Worm (Caenorhabditis elegans) whole organism, L4 larva: ENCODE measurements around the gene Y54F10AL.1.
A peak's percentile ranks its signal among the peaks of the same experiment; 100 is the strongest.

Experiments
- F10B5.3 ChIP-seq: sonication (generic microtip); optimal IDR thresholded peaks from 2 replicates; lab custom pipeline; 2016; ENCODE audit warnings: mild to moderate bottlenecking, missing genetic modification characterization, missing compliant biosample characterization
- T20F7.1 ChIP-seq: fragments of 200-800 bp; sonication (Bioruptor generic); optimal IDR thresholded peaks from 2 replicates; lab custom pipeline; 2018; ENCODE audit warnings: mild to moderate bottlenecking, missing genetic modification characterization, missing compliant biosample characterization
- aha-1 ChIP-seq: fragments of 150-350 bp; peaks from one replicate; lab custom pipeline; 2014; ENCODE audit warnings: missing biosample characterization, missing genetic modification characterization
- ceh-28 ChIP-seq: fragments of 150-350 bp; optimal IDR thresholded peaks from 2 replicates; lab custom pipeline; 2014; ENCODE audit warnings: missing biosample characterization, missing genetic modification reagents, missing genetic modification characterization
- ces-1 ChIP-seq: fragments of 150-350 bp; sonication (generic microtip); optimal IDR thresholded peaks from 4 replicates; lab custom pipeline; 2014; ENCODE audit warnings: missing biosample characterization, missing genetic modification reagents, missing genetic modification characterization
- daf-16 ChIP-seq, 3 experiments: sonication (generic microtip); optimal IDR thresholded peaks; 2 replicates each; lab custom pipeline; 2016 to 2017; ENCODE audit warnings: missing genetic modification characterization in 3 of 3, missing genetic modification reagents in 3 of 3, mild to moderate bottlenecking in 2 of 3, missing compliant biosample characterization in 2 of 3, missing biosample characterization in 1 of 3, moderate library complexity in 1 of 3
- dmd-6 ChIP-seq: fragments of 200-800 bp; sonication (Bioruptor generic); IDR thresholded peaks from 2 replicates; pipeline ENCODE4 v1.3.6; 2022; ENCODE audit warnings: missing genetic modification reagents, missing genetic modification characterization, missing compliant biosample characterization
- dpl-1 ChIP-seq: fragments of 150-350 bp; optimal IDR thresholded peaks from 2 replicates; lab custom pipeline; 2014; ENCODE audit warnings: missing biosample characterization, missing genetic modification reagents, missing genetic modification characterization
- dve-1 ChIP-seq: sonication (generic microtip); optimal IDR thresholded peaks from 2 replicates; lab custom pipeline; 2017; ENCODE audit warnings: antibody characterized with exemption, mild to moderate bottlenecking, missing genetic modification characterization, missing compliant biosample characterization; ENCODE audit not compliant: insufficient read depth
- hif-1 ChIP-seq, 2 experiments: sonication (generic microtip); optimal IDR thresholded peaks; 2 replicates each; lab custom pipeline; 2016 to 2017; ENCODE audit warnings: missing compliant biosample characterization in 2 of 2, missing genetic modification characterization in 2 of 2, missing genetic modification reagents in 2 of 2, missing genotype in 2 of 2, mild to moderate bottlenecking in 1 of 2
- hlh-11 ChIP-seq: fragments of 200-800 bp; sonication (Bioruptor generic); optimal IDR thresholded peaks from 2 replicates; lab custom pipeline; 2018; ENCODE audit warnings: mild to moderate bottlenecking, missing genetic modification characterization, missing compliant biosample characterization
- lin-38 ChIP-seq: fragments of 200-800 bp; sonication (Bioruptor generic); IDR thresholded peaks from 2 replicates; pipeline ENCODE4 v1.3.6; 2022; ENCODE audit warnings: missing genetic modification reagents, missing genetic modification characterization, missing compliant biosample characterization
- lsy-2 ChIP-seq, 2 experiments: fragments of 150-350 bp in 1 of 2; sonication (generic microtip) in 1 of 2; optimal IDR thresholded peaks; 2 replicates each; lab custom pipeline; 2014 to 2017; ENCODE audit warnings: missing biosample characterization in 2 of 2, missing genetic modification characterization in 2 of 2
- mdl-1 ChIP-seq, 2 experiments: fragments of 150-350 bp in 1 of 2; sonication (generic microtip) in 1 of 2; optimal IDR thresholded peaks; 2 replicates each; lab custom pipeline; 2014 to 2017; ENCODE audit warnings: missing biosample characterization in 2 of 2, missing genetic modification characterization in 2 of 2
- mdt-29 ChIP-seq: fragments of 200-800 bp; sonication (Bioruptor generic); IDR thresholded peaks from 2 replicates; pipeline ENCODE4 v1.3.6; 2022; ENCODE audit warnings: missing genetic modification reagents, missing genetic modification characterization, missing compliant biosample characterization
- mes-2 ChIP-seq: sonication (generic microtip); optimal IDR thresholded peaks from 2 replicates; lab custom pipeline; 2016; ENCODE audit warnings: missing genotype, mild to moderate bottlenecking, missing genetic modification characterization, missing compliant biosample characterization; ENCODE audit not compliant: poor library complexity, severe bottlenecking
- nhr-11 ChIP-seq: fragments of 150-350 bp; optimal IDR thresholded peaks from 2 replicates; lab custom pipeline; 2014; ENCODE audit warnings: missing biosample characterization, missing genetic modification characterization
- nhr-28 ChIP-seq: fragments of 150-350 bp; optimal IDR thresholded peaks from 2 replicates; lab custom pipeline; 2014; ENCODE audit warnings: missing biosample characterization, missing genetic modification characterization
- nhr-6 ChIP-seq: fragments of 150-350 bp; optimal IDR thresholded peaks from 2 replicates; lab custom pipeline; 2014; ENCODE audit warnings: missing biosample characterization, missing genetic modification characterization
- nhr-77 ChIP-seq: fragments of 150-350 bp; optimal IDR thresholded peaks from 2 replicates; lab custom pipeline; 2014; ENCODE audit warnings: missing biosample characterization, missing genetic modification characterization
- pqm-1 ChIP-seq: sonication (generic microtip); optimal IDR thresholded peaks from 2 replicates; lab custom pipeline; 2017; ENCODE audit warnings: missing biosample characterization, missing genetic modification characterization
- sdz-12 ChIP-seq: fragments of 200-800 bp; sonication (Bioruptor generic); optimal IDR thresholded peaks from 2 replicates; lab custom pipeline; 2018; ENCODE audit warnings: mild to moderate bottlenecking, missing genetic modification characterization, missing compliant biosample characterization
- unc-62 ChIP-seq, 3 experiments: fragments of 150-350 bp in 1 of 3; sonication (generic microtip); optimal IDR thresholded peaks in 2 of 3; peaks in 1 of 3; 1 replicate in 1 of 3; 2 replicates in 2 of 3; lab custom pipeline; 2014 to 2017; ENCODE audit warnings: missing biosample characterization in 3 of 3, missing genetic modification characterization in 3 of 3, missing genetic modification reagents in 3 of 3, missing genotype in 1 of 3
- zfp-3 ChIP-seq: fragments of 200-800 bp; sonication (Bioruptor generic); conservative IDR thresholded peaks from 2 replicates; pipeline ENCODE4 v1.3.6; 2022; ENCODE audit warnings: missing genetic modification reagents, missing genetic modification characterization, missing compliant biosample characterization

Gene Y54F10AL.1

ce11 chrIII:2487046-2487760 lies at the start of gene Y54F10AL.1:
TSS of gene Y54F10AL.1 (plus strand) at chrIII:2487710.
- TF ChIP-seq dpl-1 = peak; percentile 24
- peak; percentile 46 for TF ChIP-seq mes-2 (tag; lab: Kevin White, UChicago)
- peak; percentile 36 for TF ChIP-seq lin-38
- TF ChIP-seq zfp-3 (GFP tag; lab: Robert Waterston, UW) = no peak
- TF ChIP-seq aha-1 = peak; percentile 88
- TF ChIP-seq lsy-2 (tag; optimal IDR thresholded peaks at IDR 0.05; lab: Kevin White, UChicago) = peak in 1 of 2 experiments; percentile 40
- no peak for TF ChIP-seq hif-1 (tag; optimal IDR thresholded peaks at IDR 0.05; lab: Kevin White, UChicago)
- TF ChIP-seq, all 104 proteins: peak for 5

- TF ChIP-seq hlh-11 (no peak), ceh-28 (tag; lab: Kevin White, UChicago) (no peak), dve-1 (tag; lab: Kevin White, UChicago) (no peak), unc-62 (GFP tag; optimal IDR thresholded peaks at IDR 0.05 in 1 of 2; lab: Kevin White, UChicago) (peak in 1 of 2 experiments; percentile 29), unc-62 (tag; optimal IDR thresholded peaks at IDR 0.05; lab: Kevin White, UChicago) (no peak), F10B5.3 (no peak)
- TF ChIP-seq, all 104 proteins: peak for 1
These were observed 49.0 kb upstream of the Y54F10AL.1 start, which contains the start of gene E02H9.13 for ce11 chrIII:2438543-2438942. TSS of gene E02H9.13 (minus strand) at chrIII:2438741.

- no peak for TF ChIP-seq nhr-11 (tag; lab: Kevin White, UChicago)
- TF ChIP-seq pqm-1 (tag; lab: Kevin White, UChicago) = peak; percentile 15
- peak; percentile 0 for TF ChIP-seq nhr-28 (tag; lab: Kevin White, UChicago)
- TF ChIP-seq nhr-6 (tag; lab: Kevin White, UChicago) = no peak
- TF ChIP-seq, all 104 proteins: peak for 2
These were observed 41.8 kb upstream of the Y54F10AL.1 start, which contains the start of the genes E02H9.7 and klo-2 for ce11 chrIII:2445574-2446259. TSS of gene E02H9.7 (minus strand) at chrIII:2445674. TSS of gene klo-2 (plus strand) at chrIII:2446209.

- TF ChIP-seq dmd-6 (GFP tag; lab: Robert Waterston, UW) (peak; percentile 70), dpl-1 (no peak), daf-16 (GFP tag; optimal IDR thresholded peaks at IDR 0.05; lab: Kevin White, UChicago) (no peak), daf-16 (tag; optimal IDR thresholded peaks at IDR 0.05; lab: Kevin White, UChicago) (peak; percentile 60), hlh-11 (peak; percentile 61), pqm-1 (tag; lab: Kevin White, UChicago) (peak; percentile 10), ces-1 (GFP tag; lab: Kevin White, UChicago) (no peak), aha-1 (peak; percentile 92), nhr-28 (tag; lab: Kevin White, UChicago) (peak; percentile 96), mdl-1 (tag; optimal IDR thresholded peaks at IDR 0.05; lab: Kevin White, UChicago) (peak in 1 of 2 experiments; percentile 62), dve-1 (tag; lab: Kevin White, UChicago) (peak; percentile 72), nhr-77 (tag; lab: Kevin White, UChicago) (peak; percentile 57), mdt-29 (GFP tag; lab: Robert Waterston, UW) (0 out of 2 replicates have a peak, but pooled peaks have one; percentile 12), T20F7.1 (peak; percentile 20), sdz-12 (GFP tag; lab: Kevin White, UChicago) (no peak)
These were observed 32.7 kb upstream of the Y54F10AL.1 start, which contains the start of gene nhr-121 for ce11 chrIII:2454757-2455306. TSS of gene nhr-121 (minus strand) at chrIII:2454807.

- 0 out of 2 replicates have a peak, but pooled peaks have one; percentile 10 for TF ChIP-seq dmd-6 (GFP tag; lab: Robert Waterston, UW)
- peak; percentile 10 for TF ChIP-seq pqm-1 (tag; lab: Kevin White, UChicago)
- TF ChIP-seq, all 104 proteins: peak for 2; not testable (repeated sequence) for 102
These were observed 28.8 kb upstream of the Y54F10AL.1 start, which contains the start of gene E02H9.3 for ce11 chrIII:2458742-2459141. TSS of gene E02H9.3 (plus strand) at chrIII:2459042.
